Worm (Caenorhabditis elegans) whole organism, mixed stage, embryonic: ENCODE results near the gene R08A2.9.

Experiments
- M03D4.4 ChIP-seq: sonication (generic microtip); optimal IDR thresholded peaks from 2 replicates; lab custom pipeline; 2017; ENCODE audit warnings: mild to moderate bottlenecking, missing genetic modification characterization, missing compliant biosample characterization
- ceh-39 ChIP-seq: fragments of 150-350 bp; optimal IDR thresholded peaks from 2 replicates; lab custom pipeline; 2014; ENCODE audit warnings: missing biosample characterization, missing genetic modification characterization
- ceh-43 ChIP-seq: fragments of 200-800 bp; sonication (Bioruptor generic); optimal IDR thresholded peaks from 2 replicates; lab custom pipeline; 2018; ENCODE audit warnings: mild to moderate bottlenecking, missing genetic modification characterization, moderate library complexity, missing compliant biosample characterization
- ceh-83 ChIP-seq: fragments of 200-800 bp; sonication (Bioruptor generic); optimal IDR thresholded peaks from 2 replicates; lab custom pipeline; 2018; ENCODE audit warnings: mild to moderate bottlenecking, missing genetic modification characterization, missing compliant biosample characterization
- cnd-1 ChIP-seq: fragments of 200-800 bp; sonication (Bioruptor generic); optimal IDR thresholded peaks from 2 replicates; lab custom pipeline; 2018; ENCODE audit warnings: mild to moderate bottlenecking, missing genetic modification characterization, missing compliant biosample characterization
- drap-1 ChIP-seq: fragments of 200-800 bp; sonication (Bioruptor generic); optimal IDR thresholded peaks from 3 replicates; lab custom pipeline; 2018; ENCODE audit warnings: mild to moderate bottlenecking, missing genetic modification characterization, missing compliant biosample characterization
- elt-1 ChIP-seq: sonication (generic microtip); optimal IDR thresholded peaks from 2 replicates; lab custom pipeline; 2017; ENCODE audit warnings: missing genetic modification characterization, mild to moderate bottlenecking, missing compliant biosample characterization, antibody characterized with exemption, moderate library complexity, borderline replicate concordance; ENCODE audit not compliant: insufficient read depth
- elt-3 ChIP-seq: fragments of 150-350 bp; optimal IDR thresholded peaks from 2 replicates; lab custom pipeline; 2014; ENCODE audit warnings: missing biosample characterization, missing genetic modification characterization
- ham-2 ChIP-seq: fragments of 200-800 bp; sonication (Bioruptor generic); optimal IDR thresholded peaks from 2 replicates; lab custom pipeline; 2018; ENCODE audit warnings: mild to moderate bottlenecking, missing genetic modification characterization, missing compliant biosample characterization
- hlh-1 ChIP-seq: fragments of 150-350 bp; optimal IDR thresholded peaks from 2 replicates; lab custom pipeline; 2014; ENCODE audit warnings: missing biosample characterization, missing genetic modification reagents, missing genetic modification characterization
- lin-13 ChIP-seq: fragments of 150-350 bp; optimal IDR thresholded peaks from 2 replicates; lab custom pipeline; 2014; ENCODE audit warnings: missing biosample characterization, missing genetic modification characterization
- lin-32 ChIP-seq: fragments of 200-800 bp; sonication (Bioruptor generic); optimal IDR thresholded peaks from 2 replicates; lab custom pipeline; 2018; ENCODE audit warnings: mild to moderate bottlenecking, missing genetic modification characterization, missing compliant biosample characterization
- lsy-2 ChIP-seq: fragments of 150-350 bp; optimal IDR thresholded peaks from 2 replicates; lab custom pipeline; 2014; ENCODE audit warnings: missing biosample characterization, missing genetic modification characterization
- mab-5 ChIP-seq: fragments of 150-350 bp; optimal IDR thresholded peaks from 2 replicates; lab custom pipeline; 2014; ENCODE audit warnings: missing biosample characterization, missing genetic modification characterization
- mep-1 ChIP-seq: fragments of 150-350 bp; optimal IDR thresholded peaks from 2 replicates; lab custom pipeline; 2017; ENCODE audit warnings: missing biosample characterization, missing genetic modification reagents, missing genetic modification characterization, inconsistent platforms
- mls-2 ChIP-seq: sonication (generic microtip); optimal IDR thresholded peaks from 2 replicates; lab custom pipeline; 2016; ENCODE audit warnings: mild to moderate bottlenecking, missing genetic modification characterization, moderate library complexity, missing compliant biosample characterization
- nhr-12 ChIP-seq: fragments of 150-350 bp; optimal IDR thresholded peaks from 2 replicates; lab custom pipeline; 2014; ENCODE audit warnings: missing biosample characterization, missing genetic modification characterization
- nhr-2 ChIP-seq: fragments of 150-350 bp; optimal IDR thresholded peaks from 2 replicates; lab custom pipeline; 2014; ENCODE audit warnings: missing biosample characterization, missing genetic modification characterization
- nhr-237 ChIP-seq: fragments of 150-350 bp; optimal IDR thresholded peaks from 2 replicates; lab custom pipeline; 2014; ENCODE audit warnings: missing biosample characterization, missing genetic modification characterization
- nhr-28 ChIP-seq: fragments of 150-350 bp; optimal IDR thresholded peaks from 2 replicates; lab custom pipeline; 2014; ENCODE audit warnings: missing biosample characterization, missing genetic modification characterization
- nhr-76 ChIP-seq: sonication (generic microtip); optimal IDR thresholded peaks from 2 replicates; lab custom pipeline; 2017; ENCODE audit warnings: missing biosample characterization, missing genetic modification characterization
- pha-4 ChIP-seq: fragments of 150-350 bp; optimal IDR thresholded peaks from 2 replicates; lab custom pipeline; 2018; ENCODE audit warnings: missing biosample characterization, missing genetic modification reagents, missing genetic modification characterization
- sem-2 ChIP-seq: fragments of 200-800 bp; sonication (Bioruptor generic); optimal IDR thresholded peaks from 2 replicates; lab custom pipeline; 2018; ENCODE audit warnings: mild to moderate bottlenecking, missing genetic modification characterization, missing compliant biosample characterization
- snpc-4 ChIP-seq: fragments of 150-350 bp; optimal IDR thresholded peaks from 2 replicates; lab custom pipeline; 2014; ENCODE audit warnings: missing biosample characterization, missing genetic modification characterization
- sptf-1 ChIP-seq: sonication (generic microtip); optimal IDR thresholded peaks from 2 replicates; lab custom pipeline; 2017; ENCODE audit warnings: mild to moderate bottlenecking, missing genetic modification characterization, moderate library complexity, missing compliant biosample characterization
- tbx-8 ChIP-seq: fragments of 200-800 bp; sonication (Bioruptor generic); optimal IDR thresholded peaks from 2 replicates; lab custom pipeline; 2018; ENCODE audit warnings: mild to moderate bottlenecking, missing genetic modification characterization, moderate library complexity, missing compliant biosample characterization
- unc-120 ChIP-seq: sonication (generic microtip); optimal IDR thresholded peaks from 2 replicates; lab custom pipeline; 2017; ENCODE audit warnings: missing genetic modification characterization, missing compliant biosample characterization; ENCODE audit not compliant: poor library complexity, severe bottlenecking
- unc-39 ChIP-seq: fragments of 150-350 bp; optimal IDR thresholded peaks from 2 replicates; lab custom pipeline; 2014; ENCODE audit warnings: missing biosample characterization, missing genetic modification characterization
- unc-62 ChIP-seq: fragments of 150-350 bp; optimal IDR thresholded peaks from 2 replicates; lab custom pipeline; 2014; ENCODE audit warnings: missing biosample characterization, missing genetic modification reagents, missing genetic modification characterization
- ztf-11 ChIP-seq: fragments of 150-350 bp; optimal IDR thresholded peaks from 2 replicates; lab custom pipeline; 2014; ENCODE audit warnings: missing biosample characterization, missing genetic modification characterization

Gene R08A2.9

ce11 chrV:14716114-14716513, 8.1 kb downstream of the R08A2.9 start, which contains the start of gene fbxa-147:
fbxa-147 (plus strand) TSS chrV:14716499.
- TF ChIP-seq mep-1 (tag; lab: Kevin White, UChicago) (no peak), unc-39 (tag; lab: Kevin White, UChicago) (no peak), lin-13 (tag; lab: Kevin White, UChicago) (no peak), nhr-76 (no peak), M03D4.4 (tag; lab: Kevin White, UChicago) (no peak), elt-3 (tag; lab: Kevin White, UChicago) (no peak), ztf-11 (tag; lab: Kevin White, UChicago) (no peak), ceh-39 (no peak), unc-120 (tag; lab: Kevin White, UChicago) (no peak), cnd-1 (tag; lab: Kevin White, UChicago) (no peak), ham-2 (GFP tag; lab: Kevin White, UChicago) (no peak), nhr-12 (tag; lab: Kevin White, UChicago) (no peak), tbx-8 (GFP tag; lab: Kevin White, UChicago) (no peak), elt-1 (no peak), hlh-1 (tag; lab: Kevin White, UChicago) (no peak), pha-4 (tag; lab: Kevin White, UChicago) (no peak), lsy-2 (tag; lab: Kevin White, UChicago) (no peak), mls-2 (tag; lab: Kevin White, UChicago) (no peak)
- TF ChIP-seq, all 35 proteins: peak for 0

- TF ChIP-seq lin-32 (GFP tag; lab: Kevin White, UChicago) (no peak), ztf-11 (tag; lab: Kevin White, UChicago) (no peak), nhr-2 (tag; lab: Kevin White, UChicago) (no peak), unc-120 (tag; lab: Kevin White, UChicago) (no peak), sem-2 (GFP tag; lab: Kevin White, UChicago) (no peak), mab-5 (tag; lab: Kevin White, UChicago) (no peak), pha-4 (tag; lab: Kevin White, UChicago) (no peak), ceh-39 (no peak), cnd-1 (tag; lab: Kevin White, UChicago) (no peak)
These were observed 11.4 kb downstream of the R08A2.9 start, which contains the start of gene R08A2.1 for ce11 chrV:14719491-14719890. R08A2.1 (minus strand) TSS chrV:14719591.

- TF ChIP-seq hlh-1 (tag; lab: Kevin White, UChicago) (no peak), nhr-28 (tag; lab: Kevin White, UChicago) (no peak), ceh-39 (no peak), elt-1 (no peak), ceh-43 (GFP tag; lab: Kevin White, UChicago) (no peak), sptf-1 (tag; lab: Kevin White, UChicago) (no peak), cnd-1 (tag; lab: Kevin White, UChicago) (no peak), mab-5 (tag; lab: Kevin White, UChicago) (no peak), nhr-237 (tag; lab: Kevin White, UChicago) (no peak)
These were observed 15.0 kb downstream of the R08A2.9 start, which contains the start of gene R08A2.7 for ce11 chrV:14723020-14723419. R08A2.7 (plus strand) TSS chrV:14723320.

- TF ChIP-seq unc-62 (GFP tag; lab: Kevin White, UChicago) (no peak), elt-1 (no peak), elt-3 (tag; lab: Kevin White, UChicago) (no peak), snpc-4 (tag; lab: Kevin White, UChicago) (no peak), mep-1 (tag; lab: Kevin White, UChicago) (no peak), sptf-1 (tag; lab: Kevin White, UChicago) (no peak)
These were observed 17.4 kb downstream of the R08A2.9 start for ce11 chrV:14725409-14725808.

ce11 chrV:14726596-14726995, 18.5 kb downstream of the R08A2.9 start, which contains the start of gene Y50E8A.1:
Y50E8A.1 (plus strand) TSS chrV:14726896.
- TF ChIP-seq tbx-8 (GFP tag; lab: Kevin White, UChicago), result no peak
- no peak for TF ChIP-seq unc-39 (tag; lab: Kevin White, UChicago)
- no peak for TF ChIP-seq ztf-11 (tag; lab: Kevin White, UChicago)
- no peak for TF ChIP-seq pha-4 (tag; lab: Kevin White, UChicago)
- no peak for TF ChIP-seq ceh-83 (GFP tag; lab: Kevin White, UChicago)
- no peak for TF ChIP-seq ceh-39
- TF ChIP-seq hlh-1 (tag; lab: Kevin White, UChicago), result no peak
- no peak for TF ChIP-seq mls-2 (tag; lab: Kevin White, UChicago)
- TF ChIP-seq drap-1 (GFP tag; lab: Kevin White, UChicago), result no peak
- TF ChIP-seq, all 35 proteins: peak for 0
